Worm (Caenorhabditis elegans) whole organism, L4 larva: ENCODE data around the gene C25H3.10.

Experiments used
- dpl-1 ChIP-seq: fragments of 150-350 bp; optimal IDR thresholded peaks from 2 replicates; lab custom pipeline; 2014; ENCODE audit warnings: missing biosample characterization, missing genetic modification reagents, missing genetic modification characterization
- lsy-2 ChIP-seq, 2 experiments: fragments of 150-350 bp in 1 of 2; sonication (generic microtip) in 1 of 2; optimal IDR thresholded peaks; 2 replicates each; lab custom pipeline; 2014 to 2017; ENCODE audit warnings: missing biosample characterization in 2 of 2, missing genetic modification characterization in 2 of 2

- TF ChIP-seq lsy-2 (tag; optimal IDR thresholded peaks at IDR 0.05; lab: Kevin White, UChicago) (no peak), dpl-1 (GFP tag; lab: Kevin White, UChicago) (no peak)
Observed at ce11 chrII:5694798-5695197, 4.0 kb downstream of the C25H3.10 start, which contains the start of gene C25H3.14.
